Fruit fly (Drosophila melanogaster) whole organism, pupa: Measurements from ENCODE around the gene csw.

Source experiments
- CG10348 ChIP-seq: fragments of 200-800 bp; sonication (Bioruptor generic); IDR thresholded peaks from 2 replicates; pipeline ENCODE4 v1.3.6; 2022; ENCODE audit warnings: missing biosample characterization, missing genetic modification characterization
- CG12605 ChIP-seq: fragments of 200-800 bp; sonication (Bioruptor generic); IDR thresholded peaks from 2 replicates; pipeline ENCODE4 v1.3.6; 2022; ENCODE audit warnings: missing biosample characterization, missing genetic modification characterization
- CG13204 ChIP-seq: fragments of 200-800 bp; sonication (Bioruptor generic); optimal IDR thresholded peaks from 2 replicates; lab custom pipeline; 2018; ENCODE audit warnings: missing biosample characterization, mild to moderate bottlenecking, missing genetic modification characterization, moderate library complexity
- CG14655 ChIP-seq: fragments of 200-800 bp; sonication (Bioruptor generic); optimal IDR thresholded peaks from 3 replicates; lab custom pipeline; 2017; ENCODE audit warnings: mild to moderate bottlenecking, missing biosample characterization, missing genetic modification reagents, missing genetic modification characterization
- CG15710 ChIP-seq: fragments of 200-800 bp; sonication (Bioruptor generic); optimal IDR thresholded peaks from 2 replicates; lab custom pipeline; 2018; ENCODE audit warnings: missing biosample characterization, mild to moderate bottlenecking, missing genetic modification characterization, moderate library complexity
- CG17806 ChIP-seq: fragments of 200-800 bp; sonication (Bioruptor generic); optimal IDR thresholded peaks from 2 replicates; lab custom pipeline; 2018; ENCODE audit warnings: missing biosample characterization, mild to moderate bottlenecking, missing genetic modification characterization, moderate library complexity
- CG32121 ChIP-seq: fragments of 200-800 bp; sonication (Bioruptor generic); IDR thresholded peaks from 2 replicates; pipeline ENCODE4 v1.3.6; 2022; ENCODE audit warnings: missing biosample characterization, missing genetic modification characterization
- CG34367 ChIP-seq: fragments of 200-800 bp; sonication (Bioruptor generic); optimal IDR thresholded peaks from 2 replicates; lab custom pipeline; 2018; ENCODE audit warnings: missing biosample characterization, mild to moderate bottlenecking, missing genetic modification characterization
- CG4496 ChIP-seq: fragments of 200-800 bp; sonication (Bioruptor generic); IDR thresholded peaks from 3 replicates; pipeline ENCODE4 v1.3.6; 2022; ENCODE audit warnings: missing biosample characterization, missing genetic modification characterization
- CG8159 ChIP-seq: fragments of 200-800 bp; sonication (Bioruptor generic); optimal IDR thresholded peaks from 3 replicates; lab custom pipeline; 2018; ENCODE audit warnings: missing biosample characterization, mild to moderate bottlenecking, missing genetic modification characterization, moderate library complexity
- CG8301 ChIP-seq: fragments of 200-800 bp; sonication (Bioruptor generic); optimal IDR thresholded peaks from 2 replicates; lab custom pipeline; 2018; ENCODE audit warnings: missing biosample characterization, mild to moderate bottlenecking, missing genetic modification characterization
- CG9948 ChIP-seq: fragments of 200-800 bp; sonication (Bioruptor generic); optimal IDR thresholded peaks from 2 replicates; lab custom pipeline; 2018; ENCODE audit warnings: missing biosample characterization, mild to moderate bottlenecking, missing genetic modification characterization, moderate library complexity
- D1 ChIP-seq: fragments of 200-800 bp; sonication (Bioruptor generic); optimal IDR thresholded peaks from 2 replicates; lab custom pipeline; 2018; ENCODE audit warnings: missing biosample characterization, mild to moderate bottlenecking, missing genetic modification characterization, moderate library complexity
- EcR ChIP-seq: fragments of 200-800 bp; sonication (Bioruptor generic); optimal IDR thresholded peaks from 3 replicates; lab custom pipeline; 2019; ENCODE audit warnings: missing biosample characterization, missing genetic modification characterization, mild to moderate bottlenecking, moderate library complexity, missing genetic modification reagents
- Ets98B ChIP-seq: fragments of 200-800 bp; sonication (Bioruptor generic); IDR thresholded peaks from 2 replicates; pipeline ENCODE4 v1.3.6; 2022; ENCODE audit warnings: missing biosample characterization, missing genetic modification characterization
- Pif1A ChIP-seq: fragments of 200-800 bp; sonication (Bioruptor generic); optimal IDR thresholded peaks from 3 replicates; lab custom pipeline; 2016; ENCODE audit warnings: missing biosample characterization, missing genetic modification characterization
- Pif1B ChIP-seq: fragments of 200-800 bp; sonication (Bioruptor generic); optimal IDR thresholded peaks from 3 replicates; lab custom pipeline; 2016; ENCODE audit warnings: missing biosample characterization, missing genetic modification characterization
- Snoo ChIP-seq: fragments of 200-800 bp; sonication (Bioruptor generic); optimal IDR thresholded peaks from 3 replicates; lab custom pipeline; 2017; ENCODE audit warnings: missing biosample characterization, mild to moderate bottlenecking, missing genetic modification characterization, inconsistent platforms
- fd96Ca ChIP-seq: fragments of 200-800 bp; sonication (Bioruptor generic); IDR thresholded peaks from 3 replicates; pipeline ENCODE4 v1.3.6; 2022; ENCODE audit warnings: missing biosample characterization, missing genetic modification characterization
- gl ChIP-seq: fragments of 200-800 bp; sonication (Bioruptor generic); optimal IDR thresholded peaks from 2 replicates; lab custom pipeline; 2018; ENCODE audit warnings: missing biosample characterization, mild to moderate bottlenecking, missing genetic modification characterization
- rn ChIP-seq: fragments of 200-800 bp; sonication (Bioruptor generic); IDR thresholded peaks from 2 replicates; pipeline ENCODE4 v1.3.6; 2022; ENCODE audit warnings: missing biosample characterization, missing genetic modification characterization

The csw gene

DNA sequence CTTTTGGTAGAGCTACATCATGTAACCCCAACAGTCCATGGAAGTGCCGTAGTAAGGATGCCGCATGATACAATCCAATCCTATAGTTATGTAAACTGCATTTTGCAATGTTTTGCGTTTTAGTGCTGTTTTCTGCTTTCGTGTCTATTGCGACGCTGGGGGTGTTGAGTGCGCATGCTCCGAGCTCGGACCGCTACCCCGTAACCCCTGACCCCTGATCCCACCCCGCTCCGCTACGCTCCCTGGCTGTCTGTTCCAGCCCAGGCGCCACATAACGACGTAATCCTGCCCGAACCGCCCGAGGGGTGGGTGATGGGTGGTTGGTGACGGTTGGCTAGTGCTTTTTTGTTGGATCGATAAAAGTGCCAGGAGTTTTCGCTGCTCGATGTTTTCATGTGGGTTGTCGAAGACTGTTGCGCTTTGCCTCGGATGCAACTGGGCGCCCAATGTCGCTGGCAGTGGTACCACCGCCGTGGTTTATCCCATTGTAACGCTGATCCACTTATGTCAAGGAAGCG lies 12.1 kb upstream of the csw start:
- no peak for TF ChIP-seq EcR (GFP tag; lab: Kevin White, UChicago)
- TF ChIP-seq CG4496: no peak

DNA sequence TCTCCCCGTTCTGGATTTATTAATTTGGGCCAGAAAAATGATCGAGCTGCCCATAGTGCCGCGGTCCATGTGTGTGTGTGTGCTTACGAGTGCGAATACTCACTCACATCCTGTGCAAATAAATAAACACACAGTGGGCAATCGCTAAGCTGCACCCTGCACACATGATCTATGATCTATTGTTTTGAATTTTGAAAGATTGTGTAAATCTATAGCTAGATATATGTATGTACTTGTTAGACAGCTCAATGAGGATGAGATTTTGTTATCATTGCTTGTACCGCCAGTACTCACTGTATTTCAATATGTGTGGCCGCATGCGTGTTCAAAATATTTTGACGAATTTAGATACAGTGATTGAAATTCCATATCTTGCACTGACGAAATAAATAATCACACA lies 10.9 kb upstream of the csw start:
- TF ChIP-seq CG34367 (peak; percentile 91), Snoo (tag; lab: Kevin White, UChicago) (peak; percentile 78), CG4496 (peak; percentile 95), CG10348 (GFP tag; lab: Robert Waterston, UW) (peak; percentile 86), CG8301 (peak; percentile 87), CG15710 (peak; percentile 88), fd96Ca (peak; percentile 95), CG32121 (GFP tag; lab: Robert Waterston, UW) (peak; percentile 92), CG12605 (GFP tag; lab: Robert Waterston, UW) (peak; percentile 84), CG14655 (GFP tag; lab: Kevin White, UChicago) (no peak), Pif1B (GFP tag; lab: Kevin White, UChicago) (peak; percentile 82), CG13204 (peak; percentile 7), CG8159 (tag; lab: Kevin White, UChicago) (peak; percentile 89), EcR (GFP tag; lab: Kevin White, UChicago) (no peak), CG9948 (tag; lab: Kevin White, UChicago) (peak; percentile 86), gl (tag; lab: Kevin White, UChicago) (peak; percentile 76), CG17806 (tag; lab: Kevin White, UChicago) (peak; percentile 89), rn (peak; percentile 82), D1 (tag; lab: Kevin White, UChicago) (no peak), Ets98B (peak; percentile 93), Pif1A (peak; percentile 85)

- TF ChIP-seq CG9948 (tag; lab: Kevin White, UChicago) (peak; percentile 88), CG15710 (peak; percentile 85), rn (peak; percentile 86), CG4496 (peak; percentile 94), CG8301 (peak; percentile 88), Pif1A (peak; percentile 94), CG17806 (tag; lab: Kevin White, UChicago) (peak; percentile 88), D1 (tag; lab: Kevin White, UChicago) (peak; percentile 7), CG14655 (GFP tag; lab: Kevin White, UChicago) (peak; percentile 90), gl (tag; lab: Kevin White, UChicago) (peak; percentile 75), CG32121 (GFP tag; lab: Robert Waterston, UW) (peak; percentile 94), Snoo (tag; lab: Kevin White, UChicago) (peak; percentile 85), CG10348 (GFP tag; lab: Robert Waterston, UW) (peak; percentile 76), Ets98B (peak; percentile 94), CG13204 (peak; percentile 64), EcR (GFP tag; lab: Kevin White, UChicago) (peak; percentile 93), CG34367 (peak; percentile 81), fd96Ca (peak; percentile 96), Pif1B (GFP tag; lab: Kevin White, UChicago) (peak; percentile 94), CG8159 (tag; lab: Kevin White, UChicago) (peak; percentile 83), CG12605 (GFP tag; lab: Robert Waterston, UW) (peak; percentile 87)
- TF ChIP-seq, all 21 proteins: peak for 21
Observed at dm6 chrX:2083678-2084162, 10.3 kb upstream of the csw start.

DNA sequence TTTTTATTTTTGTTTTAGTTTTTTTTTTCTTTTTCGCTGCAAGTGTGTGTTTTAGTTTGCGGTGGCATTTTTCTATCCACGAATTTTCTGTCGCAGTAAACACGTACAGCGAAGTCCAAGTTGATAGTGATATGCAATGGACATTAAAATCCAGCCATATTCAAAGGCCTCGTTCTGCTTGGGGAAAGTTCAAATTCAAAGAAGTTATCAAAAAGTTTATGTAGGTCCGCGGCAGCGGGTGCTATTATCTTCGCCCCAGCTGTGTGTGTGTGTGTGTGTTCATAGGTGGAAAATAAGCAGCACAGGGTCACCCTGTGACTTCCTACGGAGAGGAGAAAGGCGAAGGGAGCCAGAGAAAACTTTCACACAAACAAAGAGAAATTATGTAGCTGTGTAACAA lies 6.5 kb upstream of the csw start:
- TF ChIP-seq CG15710 (no peak), CG12605 (GFP tag; lab: Robert Waterston, UW) (peak; percentile 75), Pif1A (peak; percentile 56), CG4496 (peak; percentile 92), CG32121 (GFP tag; lab: Robert Waterston, UW) (peak; percentile 84), CG10348 (GFP tag; lab: Robert Waterston, UW) (peak; percentile 59), EcR (GFP tag; lab: Kevin White, UChicago) (no peak), Snoo (tag; lab: Kevin White, UChicago) (no peak), CG9948 (tag; lab: Kevin White, UChicago) (no peak), CG17806 (tag; lab: Kevin White, UChicago) (no peak), rn (0 out of 2 replicates have a peak, but pooled peaks have one; percentile 48), CG34367 (no peak), CG13204 (no peak), Pif1B (GFP tag; lab: Kevin White, UChicago) (peak; percentile 32), CG8301 (peak; percentile 57), fd96Ca (peak; percentile 89), gl (tag; lab: Kevin White, UChicago) (no peak), D1 (tag; lab: Kevin White, UChicago) (no peak), CG14655 (GFP tag; lab: Kevin White, UChicago) (peak; percentile 74), Ets98B (peak; percentile 89), CG8159 (tag; lab: Kevin White, UChicago) (no peak)

dm6 chrX:2088798-2089197 lies 5.2 kb upstream of the csw start:
- TF ChIP-seq Ets98B: 0 out of 2 replicates have a peak, but pooled peaks have one; percentile 7
- TF ChIP-seq gl (tag; lab: Kevin White, UChicago): no peak
- TF ChIP-seq EcR (GFP tag; lab: Kevin White, UChicago): no peak
- no peak for TF ChIP-seq CG12605 (GFP tag; lab: Robert Waterston, UW)
- no peak for TF ChIP-seq Pif1A
- no peak for TF ChIP-seq CG32121 (GFP tag; lab: Robert Waterston, UW)
- no peak for TF ChIP-seq CG8301
- TF ChIP-seq CG9948 (tag; lab: Kevin White, UChicago): no peak
- TF ChIP-seq, all 21 proteins: peak for 1

dm6 chrX:2089812-2090211 lies 4.2 kb upstream of the csw start:
- TF ChIP-seq CG34367 (no peak), Snoo (tag; lab: Kevin White, UChicago) (no peak), CG12605 (GFP tag; lab: Robert Waterston, UW) (no peak), Pif1A (no peak), CG14655 (GFP tag; lab: Kevin White, UChicago) (peak; percentile 35), Pif1B (GFP tag; lab: Kevin White, UChicago) (no peak), CG13204 (no peak), CG4496 (no peak), CG32121 (GFP tag; lab: Robert Waterston, UW) (no peak), D1 (tag; lab: Kevin White, UChicago) (no peak), fd96Ca (no peak), CG8159 (tag; lab: Kevin White, UChicago) (peak; percentile 33), CG9948 (tag; lab: Kevin White, UChicago) (no peak), gl (tag; lab: Kevin White, UChicago) (no peak), CG15710 (no peak), CG8301 (peak; percentile 31), CG17806 (tag; lab: Kevin White, UChicago) (no peak), CG10348 (GFP tag; lab: Robert Waterston, UW) (no peak), EcR (GFP tag; lab: Kevin White, UChicago) (no peak), Ets98B (no peak), rn (no peak)
